Worm (Caenorhabditis elegans) whole organism, early embryonic: Measurements from ENCODE around the gene srr-9.

Experiments used
- ama-1 ChIP-seq: fragments of 150-350 bp; optimal IDR thresholded peaks from 2 replicates; lab custom pipeline; 2014
- ceh-13 ChIP-seq: fragments of 200-800 bp; sonication (Bioruptor generic); optimal IDR thresholded peaks from 2 replicates; lab custom pipeline; 2018; ENCODE audit warnings: mild to moderate bottlenecking, missing genetic modification characterization, missing compliant biosample characterization
- pes-1 ChIP-seq: fragments of 200-800 bp; sonication (Bioruptor generic); IDR thresholded peaks from 2 replicates; pipeline ENCODE4 v1.3.6; 2022; ENCODE audit warnings: missing genetic modification reagents, missing genetic modification characterization, missing compliant biosample characterization

ce11 chrV:7728679-7729027, 9.2 kb upstream of the srr-9 start, which contains the start of gene Y97E10C.1:
- TF ChIP-seq ama-1 (lab: Kevin White, UChicago) = no peak
- TF ChIP-seq ceh-13 (GFP tag; lab: Kevin White, UChicago) = no peak
- no peak for TF ChIP-seq pes-1 (GFP tag; lab: Robert Waterston, UW)
